Worm (Caenorhabditis elegans): Measurements from ENCODE around the gene ZK1320.3.
A peak's percentile ranks its signal among the peaks of the same experiment; 100 is the strongest.

Gene ZK1320.3

ce11 chrII:9617902-9618245 is 42.3 kb downstream of the ZK1320.3 start:
- TF ChIP-seq lin-32 (GFP tag; optimal IDR thresholded peaks at IDR 0.05): no peak
- no peak for TF ChIP-seq drap-1 (GFP tag; optimal IDR thresholded peaks at IDR 0.05)
- TF ChIP-seq lin-13 (tag; optimal IDR thresholded peaks at IDR 0.05): no peak
- no peak for TF ChIP-seq nhr-76 (tag; optimal IDR thresholded peaks at IDR 0.05)
- TF ChIP-seq M03D4.4 (tag; optimal IDR thresholded peaks at IDR 0.05): no peak
- no peak for TF ChIP-seq nhr-237 (tag; optimal IDR thresholded peaks at IDR 0.05)
- TF ChIP-seq nhr-28 (tag; optimal IDR thresholded peaks at IDR 0.05): no peak
- no peak for TF ChIP-seq unc-120 (tag; optimal IDR thresholded peaks at IDR 0.05; ENCODE audit: poor library complexity, severe bottlenecking)
- no peak for TF ChIP-seq tbx-8 (GFP tag; optimal IDR thresholded peaks at IDR 0.05)
- TF ChIP-seq nhr-12 (tag; optimal IDR thresholded peaks at IDR 0.05): no peak
- TF ChIP-seq sem-2 (GFP tag; optimal IDR thresholded peaks at IDR 0.05): no peak
- no peak for TF ChIP-seq snpc-4 (tag; optimal IDR thresholded peaks at IDR 0.05)
- no peak for TF ChIP-seq ceh-39 (tag; optimal IDR thresholded peaks at IDR 0.05)
- TF ChIP-seq mep-1 (tag; optimal IDR thresholded peaks at IDR 0.05): no peak
- no peak for TF ChIP-seq cnd-1 (tag; optimal IDR thresholded peaks at IDR 0.05)
- TF ChIP-seq mls-2 (tag; optimal IDR thresholded peaks at IDR 0.05): no peak
- TF ChIP-seq ham-2 (GFP tag; optimal IDR thresholded peaks at IDR 0.05): no peak

ce11 chrII:9617039-9617901 is 42.9 kb downstream of the ZK1320.3 start, which contains the start of gene hal-3:
TSS of gene hal-3 (minus strand) at chrII:9617125.
- TF ChIP-seq elt-3 (tag; optimal IDR thresholded peaks at IDR 0.05) (no peak), sptf-1 (tag; optimal IDR thresholded peaks at IDR 0.05) (peak; percentile 2)

- TF ChIP-seq ham-2 (GFP tag; optimal IDR thresholded peaks at IDR 0.05) (no peak), nhr-2 (tag; optimal IDR thresholded peaks at IDR 0.05) (no peak), nhr-12 (tag; optimal IDR thresholded peaks at IDR 0.05) (no peak), nhr-237 (tag; optimal IDR thresholded peaks at IDR 0.05) (no peak), mep-1 (tag; optimal IDR thresholded peaks at IDR 0.05) (no peak), unc-120 (tag; optimal IDR thresholded peaks at IDR 0.05; ENCODE audit: poor library complexity, severe bottlenecking) (no peak), flh-1 (GFP tag; optimal IDR thresholded peaks at IDR 0.05) (no peak), mab-5 (tag; optimal IDR thresholded peaks at IDR 0.05) (no peak), bed-3 (GFP tag; optimal IDR thresholded peaks at IDR 0.05) (no peak), zip-8 (tag; optimal IDR thresholded peaks at IDR 0.05) (no peak), ces-1 (GFP tag; optimal IDR thresholded peaks at IDR 0.05) (no peak), M03D4.4 (tag; optimal IDR thresholded peaks at IDR 0.05) (no peak), snpc-4 (tag; optimal IDR thresholded peaks at IDR 0.05) (no peak), ztf-11 (tag; optimal IDR thresholded peaks at IDR 0.05) (no peak), ceh-39 (tag; optimal IDR thresholded peaks at IDR 0.05) (no peak), lsy-2 (tag; optimal IDR thresholded peaks at IDR 0.05) (no peak), cnd-1 (tag; optimal IDR thresholded peaks at IDR 0.05) (no peak), lin-32 (GFP tag; optimal IDR thresholded peaks at IDR 0.05) (no peak)
These were observed 45.5 kb downstream of the ZK1320.3 start, which contains the start of gene hlh-6 for ce11 chrII:9614728-9615127. TSS of gene hlh-6 (minus strand) at chrII:9614828.

- TF ChIP-seq lsy-2 (tag; optimal IDR thresholded peaks at IDR 0.05) (no peak), mab-5 (tag; optimal IDR thresholded peaks at IDR 0.05) (no peak), elt-3 (tag; optimal IDR thresholded peaks at IDR 0.05) (no peak), sem-2 (GFP tag; optimal IDR thresholded peaks at IDR 0.05) (no peak), hlh-1 (tag; optimal IDR thresholded peaks at IDR 0.05) (no peak), mls-2 (tag; optimal IDR thresholded peaks at IDR 0.05) (no peak), mep-1 (tag; optimal IDR thresholded peaks at IDR 0.05) (no peak), drap-1 (GFP tag; optimal IDR thresholded peaks at IDR 0.05) (no peak), unc-62 (GFP tag; optimal IDR thresholded peaks at IDR 0.05) (no peak), nhr-237 (tag; optimal IDR thresholded peaks at IDR 0.05) (no peak), sptf-1 (tag; optimal IDR thresholded peaks at IDR 0.05) (no peak), flh-1 (GFP tag; optimal IDR thresholded peaks at IDR 0.05) (no peak)
These were observed 48.8 kb downstream of the ZK1320.3 start, which contains the start of the genes T15H9.5 and T15H9.4 for ce11 chrII:9611347-9611923. TSS of gene T15H9.5 (minus strand) at chrII:9611447. TSS of gene T15H9.4 (plus strand) at chrII:9611873.

ce11 chrII:9609296-9609695 is 50.9 kb downstream of the ZK1320.3 start, which contains the start of gene pap-2:
TSS of gene pap-2 (minus strand) at chrII:9609396.
- TF ChIP-seq ces-1 (GFP tag; optimal IDR thresholded peaks at IDR 0.05) (no peak), pha-4 (tag; optimal IDR thresholded peaks at IDR 0.05) (no peak), sem-2 (GFP tag; optimal IDR thresholded peaks at IDR 0.05) (no peak), mab-5 (tag; optimal IDR thresholded peaks at IDR 0.05) (no peak), ham-2 (GFP tag; optimal IDR thresholded peaks at IDR 0.05) (no peak), unc-62 (GFP tag; optimal IDR thresholded peaks at IDR 0.05) (no peak), unc-120 (tag; optimal IDR thresholded peaks at IDR 0.05; ENCODE audit: poor library complexity, severe bottlenecking) (no peak), ceh-83 (GFP tag; optimal IDR thresholded peaks at IDR 0.05) (no peak), mep-1 (tag; optimal IDR thresholded peaks at IDR 0.05) (no peak), blmp-1 (tag; optimal IDR thresholded peaks at IDR 0.05) (no peak), tbx-8 (GFP tag; optimal IDR thresholded peaks at IDR 0.05) (no peak), ceh-43 (GFP tag; optimal IDR thresholded peaks at IDR 0.05) (no peak), nhr-12 (tag; optimal IDR thresholded peaks at IDR 0.05) (no peak), lin-13 (tag; optimal IDR thresholded peaks at IDR 0.05) (no peak)
